Fruit fly (Drosophila melanogaster) whole organism, embryonic: Measurements from ENCODE around the gene CG46456.

ENCODE experiments used
- Antp ChIP-seq: fragments of 200-800 bp; sonication (Bioruptor generic); optimal IDR thresholded peaks from 3 replicates; lab custom pipeline; 2016; ENCODE audit warnings: missing biosample characterization, missing genetic modification characterization
- CG10267 ChIP-seq: fragments of 200-800 bp; sonication (Bioruptor generic); optimal IDR thresholded peaks from 2 replicates; lab custom pipeline; 2018; ENCODE audit warnings: missing biosample characterization, mild to moderate bottlenecking, missing genetic modification characterization, moderate library complexity
- CG10462 ChIP-seq: fragments of 200-800 bp; sonication (Bioruptor generic); optimal IDR thresholded peaks from 2 replicates; lab custom pipeline; 2016; ENCODE audit warnings: missing biosample characterization, missing genetic modification characterization
- CG10543 ChIP-seq: fragments of 200-800 bp; sonication (Bioruptor generic); optimal IDR thresholded peaks from 3 replicates; lab custom pipeline; 2017; ENCODE audit warnings: missing biosample characterization, mild to moderate bottlenecking, missing genetic modification characterization, moderate library complexity
- CG12744 ChIP-seq: fragments of 200-800 bp; sonication (Bioruptor generic); optimal IDR thresholded peaks from 2 replicates; lab custom pipeline; 2016; ENCODE audit warnings: missing biosample characterization, missing genetic modification characterization
- CG15696 ChIP-seq: fragments of 200-800 bp; sonication (Bioruptor generic); optimal IDR thresholded peaks from 2 replicates; lab custom pipeline; 2019; ENCODE audit warnings: missing biosample characterization, mild to moderate bottlenecking, missing genetic modification characterization, moderate library complexity
- CG17359 ChIP-seq: fragments of 200-800 bp; sonication (Bioruptor generic); optimal IDR thresholded peaks from 3 replicates; lab custom pipeline; 2018; ENCODE audit warnings: missing biosample characterization, mild to moderate bottlenecking, missing genetic modification characterization, moderate library complexity
- CG17829 ChIP-seq: fragments of 200-800 bp; optimal IDR thresholded peaks from 2 replicates; lab custom pipeline; 2019; ENCODE audit warnings: missing biosample characterization, mild to moderate bottlenecking, missing genetic modification characterization, moderate library complexity
- CG17912 ChIP-seq: fragments of 200-800 bp; sonication (Bioruptor generic); optimal IDR thresholded peaks from 2 replicates; lab custom pipeline; 2018; ENCODE audit warnings: missing biosample characterization, mild to moderate bottlenecking, missing genetic modification characterization
- CG31441 ChIP-seq: fragments of 200-800 bp; sonication (Bioruptor generic); IDR thresholded peaks from 2 replicates; pipeline ENCODE4 v1.3.6; 2022; ENCODE audit warnings: missing biosample characterization, missing genetic modification characterization
- CG34224 ChIP-seq: fragments of 200-800 bp; sonication (Bioruptor generic); IDR thresholded peaks from 3 replicates; pipeline ENCODE4 v1.3.6; 2022; ENCODE audit warnings: missing biosample characterization, missing genetic modification characterization; ENCODE audit not compliant: partially characterized antibody
- CG6272 ChIP-seq: fragments of 200-800 bp; sonication (Bioruptor generic); IDR thresholded peaks from 2 replicates; pipeline ENCODE4 v1.3.6; 2022; ENCODE audit warnings: missing biosample characterization, missing genetic modification characterization
- CG7271 ChIP-seq: fragments of 200-800 bp; sonication (Bioruptor generic); optimal IDR thresholded peaks from 2 replicates; lab custom pipeline; 2018; ENCODE audit warnings: missing biosample characterization, mild to moderate bottlenecking, missing genetic modification characterization, moderate library complexity
- CG7357 ChIP-seq: fragments of 200-800 bp; sonication (Bioruptor generic); IDR thresholded peaks from 3 replicates; pipeline ENCODE4 v1.3.6; 2022; ENCODE audit warnings: missing biosample characterization, missing genetic modification characterization
- CG8478 ChIP-seq: fragments of >200 bp; optimal IDR thresholded peaks from 2 replicates; lab custom pipeline; 2018
- Gug ChIP-seq: fragments of 200-800 bp; sonication (Bioruptor generic); IDR thresholded peaks from 4 replicates; pipeline ENCODE4 v1.3.6; 2022; ENCODE audit warnings: missing biosample characterization, missing genetic modification characterization
- H2.0 ChIP-seq: fragments of 200-800 bp; sonication (Bioruptor generic); IDR thresholded peaks from 2 replicates; pipeline ENCODE4 v1.3.6; 2022; ENCODE audit warnings: missing biosample characterization, missing genetic modification characterization
- MESR4 ChIP-seq: fragments of 200-800 bp; sonication (Bioruptor generic); optimal IDR thresholded peaks from 2 replicates; lab custom pipeline; 2018; ENCODE audit warnings: missing biosample characterization, mild to moderate bottlenecking, missing genetic modification characterization, moderate library complexity
- Med ChIP-seq: fragments of 200-800 bp; sonication (Bioruptor generic); peaks from one replicate; lab custom pipeline; 2016; ENCODE audit warnings: missing biosample characterization, missing genetic modification characterization, mild to moderate bottlenecking, inconsistent platforms, moderate library complexity
- NC2α ChIP-seq: fragments of 200-800 bp; sonication (Bioruptor generic); optimal IDR thresholded peaks from 2 replicates; lab custom pipeline; 2016; ENCODE audit warnings: missing biosample characterization, missing genetic modification characterization
- NFAT ChIP-seq: fragments of 200-800 bp; sonication (Bioruptor generic); IDR thresholded peaks from 2 replicates; pipeline ENCODE4 v1.3.6; 2022; ENCODE audit warnings: missing biosample characterization, missing genetic modification characterization
- Oli ChIP-seq: fragments of 200-800 bp; sonication (Bioruptor generic); optimal IDR thresholded peaks from 2 replicates; lab custom pipeline; 2018; ENCODE audit warnings: missing biosample characterization, mild to moderate bottlenecking, missing genetic modification characterization, moderate library complexity
- Pdp1 ChIP-seq, 2 experiments: fragments of 200-800 bp; sonication (Bioruptor generic); optimal IDR thresholded peaks; 3 replicates each; lab custom pipeline; 2016; ENCODE audit warnings: missing biosample characterization in 2 of 2, missing genetic modification characterization in 2 of 2, mild to moderate bottlenecking in 1 of 2, moderate library complexity in 1 of 2
- TFAM ChIP-seq: fragments of 200-800 bp; sonication (Bioruptor generic); optimal IDR thresholded peaks from 2 replicates; lab custom pipeline; 2017; ENCODE audit warnings: missing biosample characterization, missing genetic modification characterization, inconsistent platforms
- ap ChIP-seq: fragments of 200-800 bp; sonication (Bioruptor generic); IDR thresholded peaks from 2 replicates; pipeline ENCODE4 v1.3.6; 2022; ENCODE audit warnings: missing biosample characterization, missing genetic modification characterization
- ara ChIP-seq: fragments of 200-800 bp; sonication (Bioruptor generic); IDR thresholded peaks from 2 replicates; pipeline ENCODE4 v1.3.6; 2022; ENCODE audit warnings: missing biosample characterization, missing genetic modification characterization
- az2 ChIP-seq: fragments of 200-800 bp; sonication (Bioruptor generic); optimal IDR thresholded peaks from 3 replicates; lab custom pipeline; 2016; ENCODE audit warnings: missing biosample characterization, missing genetic modification characterization
- cg ChIP-seq: fragments of 200-800 bp; sonication (Bioruptor generic); optimal IDR thresholded peaks from 3 replicates; lab custom pipeline; 2019; ENCODE audit warnings: missing biosample characterization, mild to moderate bottlenecking, missing genetic modification characterization, moderate library complexity
- chm ChIP-seq: fragments of 200-800 bp; sonication (Bioruptor generic); IDR thresholded peaks from 2 replicates; pipeline ENCODE4 v1.3.6; 2022; ENCODE audit warnings: missing biosample characterization, missing genetic modification characterization
- ci ChIP-seq: fragments of 200-800 bp; sonication (Bioruptor generic); IDR thresholded peaks from 3 replicates; pipeline ENCODE4 v1.3.6; 2022; ENCODE audit warnings: missing biosample characterization, missing genetic modification characterization
- ems ChIP-seq: fragments of 200-800 bp; sonication (Bioruptor generic); optimal IDR thresholded peaks from 3 replicates; lab custom pipeline; 2016; ENCODE audit warnings: missing biosample characterization, missing genetic modification characterization
- en ChIP-seq: fragments of 200-800 bp; sonication (Bioruptor generic); optimal IDR thresholded peaks from 2 replicates; lab custom pipeline; 2016; ENCODE audit warnings: missing biosample characterization, missing genetic modification characterization
- insv ChIP-seq, 2 experiments: fragments of 200-800 bp; sonication (Bioruptor generic); optimal IDR thresholded peaks; 3 replicates each; lab custom pipeline; 2016 to 2018; ENCODE audit warnings: missing biosample characterization in 2 of 2, missing genetic modification characterization in 2 of 2
- inv ChIP-seq: fragments of 200-800 bp; sonication (Bioruptor generic); IDR thresholded peaks from 2 replicates; pipeline ENCODE4 v1.3.6; 2022; ENCODE audit warnings: missing biosample characterization, missing genetic modification characterization; ENCODE audit not compliant: partially characterized antibody
- kni ChIP-seq: fragments of 200-800 bp; sonication (Bioruptor generic); optimal IDR thresholded peaks from 3 replicates; lab custom pipeline; 2017; ENCODE audit warnings: mild to moderate bottlenecking, missing biosample characterization, missing genetic modification reagents, missing genetic modification characterization
- lab ChIP-seq: fragments of 200-800 bp; sonication (Bioruptor generic); optimal IDR thresholded peaks from 3 replicates; lab custom pipeline; 2017; ENCODE audit warnings: missing biosample characterization, missing genetic modification characterization, mild to moderate bottlenecking, moderate library complexity, missing genetic modification reagents
- luna ChIP-seq: fragments of 200-800 bp; sonication (Bioruptor generic); optimal IDR thresholded peaks from 2 replicates; lab custom pipeline; 2016; ENCODE audit warnings: missing biosample characterization, missing genetic modification characterization
- mld ChIP-seq: fragments of 200-800 bp; sonication (Bioruptor generic); IDR thresholded peaks from 3 replicates; pipeline ENCODE4 v1.3.6; 2022; ENCODE audit warnings: missing biosample characterization, missing genetic modification characterization; ENCODE audit not compliant: partially characterized antibody
- nerfin-2 ChIP-seq: fragments of 200-800 bp; sonication (Bioruptor generic); IDR thresholded peaks from 2 replicates; pipeline ENCODE4 v1.3.6; 2022; ENCODE audit warnings: missing biosample characterization, missing genetic modification characterization; ENCODE audit not compliant: partially characterized antibody
- prd ChIP-seq, 3 experiments: fragments of >200 bp in 2 of 3; fragments of 200-800 bp in 1 of 3; sonication (Bioruptor generic) in 1 of 3; optimal IDR thresholded peaks in 2 of 3; IDR thresholded peaks in 1 of 3; 2 replicates in 2 of 3; 3 replicates in 1 of 3; pipeline versions ENCODE4 v1.3.6 to Lab custom; 2017 to 2022; ENCODE audit warnings: missing biosample characterization in 1 of 3, missing genetic modification characterization in 1 of 3
- pzg ChIP-seq: fragments of 200-800 bp; sonication (Bioruptor generic); optimal IDR thresholded peaks from 3 replicates; lab custom pipeline; 2018; ENCODE audit warnings: missing biosample characterization, mild to moderate bottlenecking, missing genetic modification characterization, moderate library complexity
- ro ChIP-seq: fragments of 200-800 bp; sonication (Bioruptor generic); IDR thresholded peaks from 2 replicates; pipeline ENCODE4 v1.3.6; 2022; ENCODE audit warnings: missing biosample characterization, missing genetic modification characterization
- slou ChIP-seq: fragments of 200-800 bp; sonication (Bioruptor generic); optimal IDR thresholded peaks from 3 replicates; lab custom pipeline; 2016; ENCODE audit warnings: missing biosample characterization, missing genetic modification characterization
- sr ChIP-seq: fragments of 200-800 bp; sonication (Bioruptor generic); IDR thresholded peaks from 3 replicates; pipeline ENCODE4 v1.3.6; 2022; ENCODE audit warnings: missing biosample characterization, missing genetic modification characterization
- stc ChIP-seq: fragments of 200-800 bp; sonication (Bioruptor generic); IDR thresholded peaks from 2 replicates; pipeline ENCODE4 v1.3.6; 2022; ENCODE audit warnings: missing biosample characterization, missing genetic modification characterization
- tna ChIP-seq: fragments of 200-800 bp; sonication (Bioruptor generic); IDR thresholded peaks from 2 replicates; pipeline ENCODE4 v1.3.6; 2022; ENCODE audit warnings: missing biosample characterization, missing genetic modification characterization; ENCODE audit not compliant: partially characterized antibody
- usp ChIP-seq: fragments of >200 bp; optimal IDR thresholded peaks from 2 replicates; lab custom pipeline; 2017; ENCODE audit warnings: missing biosample characterization, missing genetic modification characterization
- vvl ChIP-seq: fragments of 200-800 bp; sonication (Bioruptor generic); IDR thresholded peaks from 2 replicates; pipeline ENCODE4 v1.3.6; 2022; ENCODE audit warnings: missing biosample characterization, missing genetic modification characterization

Gene CG46456

DNA sequence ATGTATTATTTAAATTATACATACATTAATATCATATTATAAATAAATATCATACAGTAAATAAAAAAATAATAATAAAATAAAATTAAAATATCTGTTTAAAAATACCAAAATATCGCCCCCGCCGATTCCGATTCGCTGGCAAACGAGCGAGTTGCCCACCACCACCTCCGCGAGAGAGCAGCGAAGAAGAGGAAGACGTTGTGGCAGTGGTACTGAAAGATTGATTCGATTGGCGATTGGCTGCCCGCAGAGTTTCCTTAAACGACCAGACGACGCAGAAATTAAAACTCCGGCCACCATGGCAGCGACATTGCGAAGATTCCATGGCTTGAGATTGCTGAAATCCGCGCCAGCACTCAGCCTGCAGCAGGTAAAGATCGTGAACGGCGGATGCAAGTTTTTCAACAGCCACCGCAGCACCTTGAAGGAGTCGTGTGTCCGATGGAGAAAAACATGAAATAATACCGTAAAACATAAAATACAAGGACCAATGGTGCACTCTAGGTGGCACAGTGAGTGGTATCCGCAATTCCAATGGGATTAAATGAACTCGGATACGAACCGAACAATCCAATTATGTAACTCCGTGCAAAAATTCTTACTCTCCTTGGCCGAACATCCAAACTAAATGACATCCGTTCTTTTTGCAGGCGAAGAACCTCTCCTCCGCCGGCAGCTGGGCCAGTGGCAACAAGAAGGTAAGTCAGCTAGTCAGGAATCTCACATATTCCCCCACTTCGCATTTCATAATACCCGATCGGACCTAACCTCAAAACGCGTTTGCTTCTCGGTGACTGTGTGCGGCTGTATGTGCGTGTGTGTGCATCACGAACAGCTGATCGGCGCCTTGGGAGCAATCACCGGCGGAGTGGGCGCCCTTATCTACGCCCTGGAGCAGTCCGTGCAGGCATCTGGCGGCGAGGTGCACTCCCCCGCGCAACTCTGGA lies 5.2 kb upstream of the CG46456 start, which contains the start of gene Cyt-c1 (continued):
- TF ChIP-seq CG34224 (GFP tag; lab: Robert Waterston, UW) (peak; percentile 42; the same call in 2 of the 3 replicates), usp (GFP tag; lab: Kevin White, UChicago) (no peak), stc (no peak), en (GFP tag; lab: Kevin White, UChicago) (no peak), sr (GFP tag; lab: Robert Waterston, UW) (no peak), insv (GFP tag; optimal IDR thresholded peaks at IDR 0.05; lab: Kevin White, UChicago) (peak in 1 of 2 experiments; percentile 80), MESR4 (GFP tag; lab: Kevin White, UChicago) (peak; percentile 70), az2 (GFP tag; lab: Kevin White, UChicago) (no peak), NC2α (GFP tag; lab: Kevin White, UChicago) (no peak), vvl (peak; percentile 42), Oli (tag; lab: Kevin White, UChicago) (no peak), inv (GFP tag; lab: Robert Waterston, UW) (peak; percentile 61; the same call in 1 of the 2 replicates), CG17912 (GFP tag; lab: Kevin White, UChicago) (peak; percentile 14), CG10462 (GFP tag; lab: Kevin White, UChicago) (no peak), ci (GFP tag; lab: Robert Waterston, UW) (0 out of 3 replicates have a peak, but pooled peaks have one; percentile 44), NFAT (no peak), CG10543 (no peak), CG12744 (no peak), Antp (GFP tag; lab: Kevin White, UChicago) (no peak), ems (no peak), CG6272 (GFP tag; lab: Robert Waterston, UW) (0 out of 2 replicates have a peak, but pooled peaks have one; percentile 29), Gug (GFP tag; lab: Robert Waterston, UW) (no peak; the same call in 3 of the 4 replicates), CG17829 (tag; lab: Kevin White, UChicago) (no peak), kni (GFP tag; lab: Kevin White, UChicago) (no peak), CG7357 (GFP tag; lab: Robert Waterston, UW) (no peak), CG31441 (GFP tag; lab: Robert Waterston, UW) (no peak), mld (GFP tag; lab: Robert Waterston, UW) (0 out of 3 replicates have a peak, but pooled peaks have one; percentile 13), ap (no peak), nerfin-2 (GFP tag; lab: Robert Waterston, UW) (no peak), tna (GFP tag; lab: Robert Waterston, UW) (peak; percentile 21; the same call in 1 of the 2 replicates), cg (GFP tag; lab: Kevin White, UChicago) (peak; percentile 75), Med (GFP tag; lab: Kevin White, UChicago) (peak; percentile 59), luna (GFP tag; lab: Kevin White, UChicago) (no peak), pzg (GFP tag; lab: Kevin White, UChicago) (peak; percentile 39), CG15696 (tag; lab: Kevin White, UChicago) (no peak), CG10267 (tag; lab: Kevin White, UChicago) (no peak), CG17359 (no peak), slou (no peak), CG7271 (no peak), ara (no peak), lab (GFP tag; lab: Kevin White, UChicago) (peak; percentile 2), H2.0 (no peak), prd (optimal IDR thresholded peaks at IDR 0.05; lab: Kevin White, UChicago) (no peak), prd (GFP tag; IDR thresholded peaks at IDR 0.05; lab: Robert Waterston, UW) (0 out of 3 replicates have a peak, but pooled peaks have one; percentile 22), ro (GFP tag; lab: Robert Waterston, UW) (no peak), TFAM (no peak), chm (peak; percentile 16; the same call in 1 of the 2 replicates), Pdp1 (GFP tag; optimal IDR thresholded peaks at IDR 0.05; lab: Kevin White, UChicago) (peak in 1 of 2 experiments; percentile 98), CG8478 (no peak)
